Worm (Caenorhabditis elegans): ENCODE results near the gene ZK662.6.

DNA sequence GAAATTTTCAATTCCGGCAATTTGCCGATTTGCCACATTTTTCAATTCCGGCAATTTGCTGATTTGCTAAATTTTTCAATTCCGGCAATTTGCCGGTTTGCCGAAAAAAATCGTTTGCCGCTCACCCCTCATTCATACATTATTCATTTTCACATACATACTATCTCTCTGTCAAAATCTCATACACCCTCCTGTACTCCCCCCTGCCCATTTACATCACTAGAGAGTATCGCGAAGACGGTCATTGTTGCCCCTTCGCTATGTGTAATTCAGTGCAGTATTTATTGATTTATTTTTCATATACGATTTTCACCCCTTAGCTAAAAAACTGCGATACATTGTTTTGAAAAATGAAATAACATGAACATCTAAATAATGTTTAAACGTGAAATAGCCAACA is 18.0 kb downstream of the ZK662.6 start:
- TF ChIP-seq aptf-2 (GFP tag; conservative IDR thresholded peaks at IDR 0.05) (no peak), F49E8.2 (tag; optimal IDR thresholded peaks at IDR 0.05; ENCODE audit: insufficient read depth) (no peak), sea-2 (GFP tag; IDR thresholded peaks at IDR 0.05) (no peak)

Measured in whole organism, young adult.